Worm (Caenorhabditis elegans): ENCODE data around the gene Y51A2D.21.

The Y51A2D.21 gene

ce11 chrV:18571533-18571932, at the start of gene Y51A2D.21:
Gene Y51A2D.21 (plus strand): TSS chrV:18571833.
- no peak for TF ChIP-seq zip-5 (tag; optimal IDR thresholded peaks at IDR 0.05)
- no peak for TF ChIP-seq ceh-31 (tag; optimal IDR thresholded peaks at IDR 0.05)
- TF ChIP-seq nhr-11 (tag; optimal IDR thresholded peaks at IDR 0.05) = no peak
- no peak for TF ChIP-seq ceh-6 (GFP tag; optimal IDR thresholded peaks at IDR 0.05)
- TF ChIP-seq K02D7.2 (tag; optimal IDR thresholded peaks at IDR 0.05) = no peak
- no peak for TF ChIP-seq sox-4 (tag; optimal IDR thresholded peaks at IDR 0.05)
- no peak for TF ChIP-seq ceh-19 (GFP tag; optimal IDR thresholded peaks at IDR 0.05)
- TF ChIP-seq C38D4.7 (GFP tag; optimal IDR thresholded peaks at IDR 0.05) = no peak
- TF ChIP-seq elt-4 (tag; optimal IDR thresholded peaks at IDR 0.05) = no peak
- TF ChIP-seq syd-9 (tag; optimal IDR thresholded peaks at IDR 0.05) = no peak
- TF ChIP-seq tbx-7 (tag; optimal IDR thresholded peaks at IDR 0.05) = no peak
- TF ChIP-seq Y22D7AL.16 (tag; optimal IDR thresholded peaks at IDR 0.05) = no peak

ce11 chrV:18524460-18524859, 47.2 kb upstream of the Y51A2D.21 start, which contains the start of gene hmit-1.2:
Gene hmit-1.2 (plus strand): TSS chrV:18524760.
- no peak for TF ChIP-seq ttx-3 (tag; optimal IDR thresholded peaks at IDR 0.05)
- no peak for TF ChIP-seq ceh-6 (GFP tag; optimal IDR thresholded peaks at IDR 0.05)
- TF ChIP-seq sox-4 (tag; optimal IDR thresholded peaks at IDR 0.05) = no peak
- no peak for TF ChIP-seq unc-42 (tag; optimal IDR thresholded peaks at IDR 0.05)
- no peak for TF ChIP-seq C08G9.2 (tag; optimal IDR thresholded peaks at IDR 0.05)
- TF ChIP-seq lin-11 (tag; optimal IDR thresholded peaks at IDR 0.05) = no peak
- no peak for TF ChIP-seq sox-2 (GFP tag; IDR thresholded peaks at IDR 0.05)
- no peak for TF ChIP-seq ztf-16 (tag; optimal IDR thresholded peaks at IDR 0.05)
- no peak for TF ChIP-seq hlh-8 (tag; optimal IDR thresholded peaks at IDR 0.05)
- no peak for TF ChIP-seq tbx-2 (tag; optimal IDR thresholded peaks at IDR 0.05)
- TF ChIP-seq ahr-1 (tag; optimal IDR thresholded peaks at IDR 0.05) = no peak
- no peak for TF ChIP-seq syd-9 (tag; optimal IDR thresholded peaks at IDR 0.05)
- no peak for TF ChIP-seq dve-1 (tag; optimal IDR thresholded peaks at IDR 0.05)
- no peak for TF ChIP-seq elt-2 (tag; optimal IDR thresholded peaks at IDR 0.05)
- no peak for TF ChIP-seq F13H6.1 (tag; optimal IDR thresholded peaks at IDR 0.05)
- TF ChIP-seq pqm-1 (tag; optimal IDR thresholded peaks at IDR 0.05) = no peak
- TF ChIP-seq rnt-1 (tag; optimal IDR thresholded peaks at IDR 0.05) = no peak

ce11 chrV:18533606-18534005, 38.0 kb upstream of the Y51A2D.21 start, which contains the start of gene ints-5:
Gene ints-5 (plus strand): TSS chrV:18533953.
- TF ChIP-seq nfya-1 (tag; optimal IDR thresholded peaks at IDR 0.05) = peak; percentile 16
- TF ChIP-seq ref-2 (tag; optimal IDR thresholded peaks at IDR 0.05) = no peak

- TF ChIP-seq pag-3 (tag; optimal IDR thresholded peaks at IDR 0.05; ENCODE audit: borderline replicate concordance) (no peak), odd-2 (tag; optimal IDR thresholded peaks at IDR 0.05) (no peak), gmeb-2 (tag; optimal IDR thresholded peaks at IDR 0.05) (no peak), lin-11 (tag; optimal IDR thresholded peaks at IDR 0.05) (no peak), ceh-24 (tag; optimal IDR thresholded peaks at IDR 0.05) (no peak), che-1 (tag; optimal IDR thresholded peaks at IDR 0.05) (no peak)
Measured at ce11 chrV:18536015-18536414, 35.6 kb upstream of the Y51A2D.21 start.

ce11 chrV:18553750-18554149, 17.9 kb upstream of the Y51A2D.21 start, which contains the start of gene Y51A2D.8:
Gene Y51A2D.8 (minus strand): TSS chrV:18553850.
- TF ChIP-seq ceh-6 (GFP tag; optimal IDR thresholded peaks at IDR 0.05) (no peak), fkh-6 (tag; optimal IDR thresholded peaks at IDR 0.05) (no peak), ceh-45 (GFP tag; IDR thresholded peaks at IDR 0.05) (no peak), elt-2 (tag; optimal IDR thresholded peaks at IDR 0.05) (no peak), ets-4 (tag; optimal IDR thresholded peaks at IDR 0.05) (no peak), dve-1 (tag; optimal IDR thresholded peaks at IDR 0.05) (no peak), eyg-1 (tag; optimal IDR thresholded peaks at IDR 0.05) (no peak), ceh-14 (tag; optimal IDR thresholded peaks at IDR 0.05) (no peak)

Measured in whole organism, late embryonic.